Fruit fly (Drosophila melanogaster) S2 (cell line): Measurements from ENCODE around the gene Rab35.
"Not testable (repeated sequence)": the region's sequence is repeated elsewhere in the genome, so short reads cannot be mapped to it uniquely, and the experiment has no call there.

Experiments used
- CG8478 ChIP-seq: fragments of >200 bp; optimal IDR thresholded peaks from 2 replicates; lab custom pipeline; 2018
- CTCF ChIP-seq, 2 experiments: fragments of >200 bp; optimal IDR thresholded peaks; 2 replicates each; lab custom pipeline; 2018

- TF ChIP-seq CG8478; CTCF (optimal IDR thresholded peaks at IDR 0.05; lab: Kevin White, UChicago): not testable (repeated sequence)
These were observed 42.2 kb upstream of the Rab35 start, which contains the start of gene SdicA for dm6 chrX:20201833-20202232.
